Worm (Caenorhabditis elegans) whole organism, L4/young adult: ENCODE measurements around the gene ubq-1.

Source experiments
- W03F9.2 ChIP-seq: fragments of 150-350 bp; optimal IDR thresholded peaks from 2 replicates; lab custom pipeline; 2014; ENCODE audit warnings: missing biosample characterization, missing genetic modification characterization
- dao-5 ChIP-seq: sonication (generic microtip); optimal IDR thresholded peaks from 2 replicates; lab custom pipeline; 2016; ENCODE audit warnings: missing genotype, missing genetic modification characterization, moderate library complexity, missing compliant biosample characterization
- him-1 ChIP-seq: sonication (generic microtip); optimal IDR thresholded peaks from 2 replicates; lab custom pipeline; 2016; ENCODE audit warnings: missing genotype, missing genetic modification reagents, missing genetic modification characterization, missing compliant biosample characterization

DNA sequence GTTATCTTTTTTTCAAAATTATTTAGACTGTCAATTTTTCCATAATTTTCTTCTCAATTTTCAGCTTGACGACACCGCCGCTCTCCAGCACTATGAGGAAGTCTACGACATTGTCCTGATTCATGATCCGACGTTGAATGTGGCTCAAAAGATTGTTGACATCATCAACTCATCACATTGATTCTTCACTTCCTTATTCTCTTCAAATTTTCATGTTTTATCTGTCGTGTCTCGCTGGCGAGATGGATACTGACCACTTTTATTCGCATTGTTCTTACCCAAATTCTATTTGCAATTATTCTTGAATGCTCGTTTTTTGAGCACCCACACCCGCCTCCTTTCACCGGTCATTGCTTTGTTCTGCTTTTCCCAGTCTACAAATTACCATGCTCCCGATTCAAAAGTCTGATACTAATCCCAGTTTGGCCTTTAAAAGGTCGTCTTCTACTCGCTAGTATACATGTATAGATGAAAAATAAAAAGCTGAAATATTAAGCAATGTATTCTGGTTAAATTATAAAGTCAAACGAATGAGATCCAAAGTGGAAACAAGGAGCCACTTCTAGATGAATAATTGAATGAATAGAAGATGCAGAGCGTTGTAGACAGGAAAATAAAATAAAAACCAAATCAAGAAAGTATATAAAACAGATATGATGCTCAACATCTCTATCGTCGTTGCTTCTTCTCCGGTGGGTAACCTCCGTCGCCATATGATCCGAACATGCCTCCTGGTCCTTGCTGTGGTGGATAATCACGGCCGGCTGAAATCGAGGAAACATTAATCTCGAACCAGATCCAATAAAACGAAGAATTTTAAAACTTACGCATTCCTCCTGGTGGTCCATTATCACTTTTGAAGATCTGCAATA lies 13.2 kb downstream of the ubq-1 start:
- no peak for TF ChIP-seq W03F9.2
- no peak for TF ChIP-seq him-1 (tag; lab: Kevin White, UChicago)
- TF ChIP-seq dao-5: no peak
